Worm (Caenorhabditis elegans) whole organism, early embryonic: ENCODE data around the gene zip-7.

Source experiments
- F13C5.2 ChIP-seq: sonication (generic microtip); optimal IDR thresholded peaks from 2 replicates; lab custom pipeline; 2017; ENCODE audit warnings: mild to moderate bottlenecking, missing genetic modification characterization, inconsistent platforms, missing compliant biosample characterization
- aly-1 ChIP-seq: sonication (generic microtip); optimal IDR thresholded peaks from 2 replicates; lab custom pipeline; 2016; ENCODE audit warnings: missing genetic modification characterization, missing compliant biosample characterization
- ama-1 ChIP-seq: fragments of 150-350 bp; optimal IDR thresholded peaks from 2 replicates; lab custom pipeline; 2014
- ceh-36 ChIP-seq: sonication (generic microtip); optimal IDR thresholded peaks from 2 replicates; lab custom pipeline; 2016; ENCODE audit warnings: missing genetic modification characterization, inconsistent platforms, missing compliant biosample characterization
- ets-7 ChIP-seq: sonication (generic microtip); optimal IDR thresholded peaks from 2 replicates; lab custom pipeline; 2016; ENCODE audit warnings: missing genotype, missing genetic modification characterization, missing compliant biosample characterization
- flt-1 ChIP-seq: fragments of 200-800 bp; sonication (Bioruptor generic); IDR thresholded peaks from 2 replicates; pipeline ENCODE4 v1.3.6; 2022; ENCODE audit warnings: missing genetic modification characterization, missing compliant biosample characterization
- hmbx-1 ChIP-seq: sonication (generic microtip); optimal IDR thresholded peaks from 2 replicates; lab custom pipeline; 2016; ENCODE audit warnings: mild to moderate bottlenecking, missing genetic modification characterization, missing compliant biosample characterization
- hmg-4 ChIP-seq: fragments of 200-800 bp; sonication (Bioruptor generic); optimal IDR thresholded peaks from 2 replicates; lab custom pipeline; 2018; ENCODE audit warnings: mild to moderate bottlenecking, missing genetic modification characterization, missing compliant biosample characterization
- hnd-1 ChIP-seq: sonication (generic microtip); optimal IDR thresholded peaks from 2 replicates; lab custom pipeline; 2016; ENCODE audit warnings: missing genetic modification characterization, missing compliant biosample characterization
- sea-1 ChIP-seq: fragments of 200-800 bp; sonication (Bioruptor generic); conservative IDR thresholded peaks from 2 replicates; pipeline ENCODE4 v1.3.6; 2022; ENCODE audit warnings: missing genetic modification characterization, missing compliant biosample characterization
- tbx-37 ChIP-seq: fragments of 200-800 bp; sonication (Bioruptor generic); conservative IDR thresholded peaks from 2 replicates; pipeline ENCODE4 v1.3.6; 2022; ENCODE audit warnings: missing genetic modification reagents, missing genetic modification characterization, missing compliant biosample characterization
- tra-4 ChIP-seq: sonication (generic microtip); optimal IDR thresholded peaks from 2 replicates; lab custom pipeline; 2017; ENCODE audit warnings: missing genetic modification characterization, missing compliant biosample characterization

DNA sequence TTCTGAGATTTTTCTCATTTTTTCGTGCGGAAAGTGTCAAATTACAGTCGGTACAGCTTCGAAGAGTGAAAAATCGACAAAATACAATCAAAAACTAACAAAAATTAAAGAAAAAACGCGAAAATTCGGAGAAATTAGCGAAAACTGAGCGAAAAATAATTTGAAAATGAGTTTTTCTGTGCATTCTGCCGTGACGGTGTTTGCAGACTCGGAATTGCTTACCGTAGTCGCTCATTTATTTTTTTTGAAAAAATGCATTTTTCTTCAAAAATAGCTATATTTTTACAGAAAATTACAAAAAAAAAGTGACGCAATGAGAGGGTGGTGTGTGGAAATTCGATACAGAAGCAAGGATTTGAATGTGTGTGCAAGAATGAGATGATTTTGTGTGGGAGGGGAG is 2.4 kb downstream of the zip-7 start:
- TF ChIP-seq ama-1 (lab: Kevin White, UChicago) (no peak), flt-1 (GFP tag; lab: Robert Waterston, UW) (no peak), aly-1 (no peak), tbx-37 (GFP tag; lab: Robert Waterston, UW) (no peak), tra-4 (tag; lab: Kevin White, UChicago) (no peak), hmbx-1 (tag; lab: Kevin White, UChicago) (no peak), ceh-36 (tag; lab: Kevin White, UChicago) (no peak), hnd-1 (tag; lab: Kevin White, UChicago) (no peak), ets-7 (no peak), F13C5.2 (tag; lab: Kevin White, UChicago) (no peak), hmg-4 (GFP tag; lab: Kevin White, UChicago) (no peak), sea-1 (no peak)
